Worm (Caenorhabditis elegans): ENCODE data around the gene usp-39.
A peak's percentile ranks its signal among the peaks of the same experiment; 100 is the strongest.

Gene usp-39

DNA sequence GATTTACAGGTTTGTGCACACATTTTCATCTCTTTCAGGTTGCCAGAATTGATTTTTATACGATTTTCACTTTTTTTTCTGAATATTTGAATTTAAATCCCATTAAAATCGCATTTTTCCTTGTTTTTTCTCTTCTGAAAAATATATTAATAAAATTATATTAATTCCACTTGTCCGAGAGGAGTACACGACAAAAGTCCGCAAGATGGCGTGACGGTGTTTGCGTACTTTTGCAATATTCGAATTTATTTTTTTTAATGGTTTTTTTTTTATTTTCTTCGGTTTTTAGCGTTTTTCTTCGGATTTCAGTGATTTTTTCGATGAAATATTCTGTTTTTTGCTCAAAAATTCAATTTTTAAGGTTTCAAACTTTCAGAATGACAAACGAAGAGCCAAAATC is at the start of gene usp-39:
TSS of gene usp-39 (plus strand) at position 377 of the 400 bp plus-strand sequence.
- TF ChIP-seq mef-2 (tag; optimal IDR thresholded peaks at IDR 0.05) (peak; percentile 35), lin-39 (tag; optimal IDR thresholded peaks at IDR 0.05) (peak; percentile 88), ztf-11 (tag; optimal IDR thresholded peaks at IDR 0.05) (peak in 1 of 2 experiments; percentile 73), ceh-63 (GFP tag; optimal IDR thresholded peaks at IDR 0.05) (no peak), zag-1 (tag; optimal IDR thresholded peaks at IDR 0.05) (no peak), dsc-1 (tag; optimal IDR thresholded peaks at IDR 0.05) (no peak), fos-1 (tag; optimal IDR thresholded peaks at IDR 0.05) (peak; percentile 51), lin-13 (GFP tag; optimal IDR thresholded peaks at IDR 0.05) (peak; percentile 68), ceh-88 (GFP tag; IDR thresholded peaks at IDR 0.05) (peak; percentile 69; the same call in 1 of the 2 replicates), nhr-84 (tag; optimal IDR thresholded peaks at IDR 0.05) (no peak), nhr-12 (tag; optimal IDR thresholded peaks at IDR 0.05) (no peak), C04F5.9 (tag; optimal IDR thresholded peaks at IDR 0.05) (peak; percentile 79), F16B12.6 (tag; optimal IDR thresholded peaks at IDR 0.05) (peak; percentile 97), ceh-8 (GFP tag; optimal IDR thresholded peaks at IDR 0.05) (peak; percentile 87), aha-1 (tag; optimal IDR thresholded peaks at IDR 0.05) (peak; percentile 6), elt-3 (tag; optimal IDR thresholded peaks at IDR 0.05) (peak in 2 of 6 experiments; percentile 23 to 73), ets-5 (GFP tag; IDR thresholded peaks at IDR 0.05) (no peak), ztf-4 (tag; optimal IDR thresholded peaks at IDR 0.05) (peak; percentile 48), nhr-237 (tag; optimal IDR thresholded peaks at IDR 0.05) (peak; percentile 11), isw-1 (GFP tag; IDR thresholded peaks at IDR 0.05) (peak; percentile 66), fkh-4 (tag; optimal IDR thresholded peaks at IDR 0.05; ENCODE audit: borderline replicate concordance) (peak; percentile 6), unc-30 (tag; optimal IDR thresholded peaks at IDR 0.05) (no peak), efl-1 (optimal IDR thresholded peaks at IDR 0.05) (peak; percentile 77 to 83), efl-1 (GFP tag; optimal IDR thresholded peaks at IDR 0.05 in 1 of 2) (peak; percentile 85 to 98), mdl-1 (tag; optimal IDR thresholded peaks at IDR 0.05) (peak in 1 of 2 experiments; percentile 23), nhr-28 (tag; optimal IDR thresholded peaks at IDR 0.05) (no peak), lin-15B (tag; optimal IDR thresholded peaks at IDR 0.05) (peak; percentile 66), Y116A8C.19 (tag; optimal IDR thresholded peaks at IDR 0.05; ENCODE audit: borderline replicate concordance) (no peak), hlh-17 (GFP tag; optimal IDR thresholded peaks at IDR 0.05; ENCODE audit: borderline replicate concordance) (no peak), unc-130 (tag; optimal IDR thresholded peaks at IDR 0.05) (peak; percentile 90), vab-15 (tag; optimal IDR thresholded peaks at IDR 0.05) (no peak), sptf-1 (tag; optimal IDR thresholded peaks at IDR 0.05) (no peak), fkh-8 (tag; optimal IDR thresholded peaks at IDR 0.05) (no peak), swsn-7 (tag; optimal IDR thresholded peaks at IDR 0.05) (no peak), blmp-1 (tag; optimal IDR thresholded peaks at IDR 0.05) (peak; percentile 60), lin-35 (GFP tag; optimal IDR thresholded peaks at IDR 0.05) (peak; percentile 67 to 79), mab-9 (GFP tag; IDR thresholded peaks at IDR 0.05) (no peak), egl-13 (tag; optimal IDR thresholded peaks at IDR 0.05) (no peak), fkh-10 (GFP tag; optimal IDR thresholded peaks at IDR 0.05) (peak; percentile 73), ama-1 (optimal IDR thresholded peaks at IDR 0.05) (no peak), xbp-1 (tag; optimal IDR thresholded peaks at IDR 0.05) (peak; percentile 81), dpl-1 (GFP tag; optimal IDR thresholded peaks at IDR 0.05) (peak; percentile 75 to 87 (median 81)), aly-2 (tag; optimal IDR thresholded peaks at IDR 0.05) (peak; percentile 35), sup-37 (GFP tag; optimal IDR thresholded peaks at IDR 0.05) (peak; percentile 63), grh-1 (GFP tag; IDR thresholded peaks at IDR 0.05) (peak; percentile 40), jun-1 (tag; optimal IDR thresholded peaks at IDR 0.05) (peak; percentile 12), nhr-71 (tag; optimal IDR thresholded peaks at IDR 0.05) (no peak), hpl-2 (GFP tag; optimal IDR thresholded peaks at IDR 0.05) (no peak), lir-3 (tag; optimal IDR thresholded peaks at IDR 0.05; ENCODE audit: poor library complexity) (no peak), nhr-47 (tag; optimal IDR thresholded peaks at IDR 0.05) (no peak), unc-86 (tag; optimal IDR thresholded peaks at IDR 0.05) (peak; percentile 80), elt-2 (tag; optimal IDR thresholded peaks at IDR 0.05) (peak; percentile 67), C34B4.2 (tag; optimal IDR thresholded peaks at IDR 0.05) (no peak), nhr-11 (tag; optimal IDR thresholded peaks at IDR 0.05) (peak; percentile 54)

Data from whole organism, L1 larva.